Fruit fly (Drosophila melanogaster): Measurements from ENCODE around the gene CG5276.

Gene CG5276

DNA sequence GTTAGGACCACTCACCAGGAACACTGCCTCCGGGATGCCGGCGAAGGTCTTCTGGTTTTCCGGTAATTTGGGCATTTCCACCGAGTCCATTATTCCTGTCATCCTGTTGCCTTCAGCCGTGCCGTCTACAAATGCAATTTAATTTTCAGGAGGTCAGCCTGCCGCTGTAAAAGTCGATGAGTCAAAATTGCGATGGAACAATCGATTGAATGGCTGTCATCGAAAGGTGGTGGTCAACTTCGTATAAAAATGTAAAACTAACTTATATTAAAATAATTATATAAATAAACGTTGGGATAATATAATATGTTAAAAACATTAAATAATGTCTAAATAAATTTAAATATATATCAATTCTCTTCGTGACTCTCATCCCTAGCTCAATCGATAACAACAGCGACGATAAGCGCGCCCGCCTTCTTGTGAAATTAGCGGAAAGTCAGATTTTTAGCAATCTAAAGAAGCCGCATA, 21.8 kb upstream of the CG5276 start, which contains the start of the genes mgr and Irbp (continued):
- peak; percentile 89 for TF ChIP-seq ssp (GFP tag; IDR thresholded peaks at IDR 0.05)
- TF ChIP-seq sens-2 (GFP tag; IDR thresholded peaks at IDR 0.05): peak; percentile 77
- peak in 1 of 2 experiments; percentile 86 for TF ChIP-seq tll (GFP tag; optimal IDR thresholded peaks at IDR 0.05)
- TF ChIP-seq Dip2 (GFP tag; IDR thresholded peaks at IDR 0.05): 0 out of 2 replicates have a peak, but pooled peaks have one; percentile 18
- TF ChIP-seq stwl (tag; optimal IDR thresholded peaks at IDR 0.05): peak; percentile 80
- TF ChIP-seq CG17328 (GFP tag; IDR thresholded peaks at IDR 0.05): peak; percentile 95
- no peak for TF ChIP-seq wek (GFP tag; optimal IDR thresholded peaks at IDR 0.05)
- TF ChIP-seq Atf-2 (GFP tag; optimal IDR thresholded peaks at IDR 0.05): peak; percentile 11
- TF ChIP-seq phol (tag; optimal IDR thresholded peaks at IDR 0.05): peak; percentile 93
- TF ChIP-seq CG15269 (tag; optimal IDR thresholded peaks at IDR 0.05): peak; percentile 90
- TF ChIP-seq CG34224 (GFP tag; IDR thresholded peaks at IDR 0.05; ENCODE audit: partially characterized antibody): peak; percentile 91
- TF ChIP-seq CG1024 (GFP tag; IDR thresholded peaks at IDR 0.05): peak; percentile 89
- peak; percentile 90 for TF ChIP-seq CG4424 (GFP tag; optimal IDR thresholded peaks at IDR 0.05)
- peak; percentile 90 for TF ChIP-seq NFAT (GFP tag; IDR thresholded peaks at IDR 0.05)
- peak; percentile 88 for TF ChIP-seq cas (GFP tag; IDR thresholded peaks at IDR 0.05)
- TF ChIP-seq CG17359 (tag; optimal IDR thresholded peaks at IDR 0.05): no peak
- TF ChIP-seq Aef1 (GFP tag; IDR thresholded peaks at IDR 0.05): peak; percentile 93
- no peak for TF ChIP-seq CG1603 (tag; optimal IDR thresholded peaks at IDR 0.05)
- TF ChIP-seq Ets65A (GFP tag): peak; percentile 95
- TF ChIP-seq CG2120 (GFP tag; optimal IDR thresholded peaks at IDR 0.05): peak; percentile 84
- peak; percentile 78; the same call in 1 of the 2 replicates for TF ChIP-seq CG17612 (GFP tag; IDR thresholded peaks at IDR 0.05)
- peak; percentile 34 for TF ChIP-seq jumu (GFP tag; optimal IDR thresholded peaks at IDR 0.05)
- peak; percentile 91 for TF ChIP-seq sens (GFP tag)
- peak; percentile 79 for TF ChIP-seq Ravus (GFP tag; IDR thresholded peaks at IDR 0.05)
- peak; percentile 59 for TF ChIP-seq CG34376 (GFP tag; optimal IDR thresholded peaks at IDR 0.05)
- peak; percentile 90 for TF ChIP-seq fd3F (GFP tag; optimal IDR thresholded peaks at IDR 0.05)
- no peak; the same call in 1 of the 2 replicates for TF ChIP-seq ham (GFP tag; IDR thresholded peaks at IDR 0.05)
- no peak for TF ChIP-seq dati (GFP tag; IDR thresholded peaks at IDR 0.05)
- peak; percentile 72 for TF ChIP-seq nom (GFP tag; optimal IDR thresholded peaks at IDR 0.05)
- TF ChIP-seq sc (optimal IDR thresholded peaks at IDR 0.05): no peak
- TF ChIP-seq sc (GFP tag; optimal IDR thresholded peaks at IDR 0.05): peak; percentile 84
- TF ChIP-seq unpg (GFP tag; optimal IDR thresholded peaks at IDR 0.05): peak; percentile 96
- TF ChIP-seq CG2202 (tag; optimal IDR thresholded peaks at IDR 0.05): peak; percentile 83
- peak; percentile 94 for TF ChIP-seq CG11247 (GFP tag; IDR thresholded peaks at IDR 0.05)
- no peak for TF ChIP-seq CG2678 (tag; optimal IDR thresholded peaks at IDR 0.05)
- TF ChIP-seq CG5245 (GFP tag; optimal IDR thresholded peaks at IDR 0.05): peak; percentile 76
- peak; percentile 91 for TF ChIP-seq NfI (GFP tag; optimal IDR thresholded peaks at IDR 0.05)
- peak; percentile 95 for TF ChIP-seq CG34422 (GFP tag; IDR thresholded peaks at IDR 0.05)
- TF ChIP-seq twi (tag; optimal IDR thresholded peaks at IDR 0.05): peak; percentile 87
- TF ChIP-seq CG2889 (GFP tag; IDR thresholded peaks at IDR 0.05): peak; percentile 78; the same call in 2 of the 3 replicates
- TF ChIP-seq H2.0 (GFP tag; IDR thresholded peaks at IDR 0.05): peak; percentile 92
- TF ChIP-seq Bdp1 (GFP tag; optimal IDR thresholded peaks at IDR 0.05): peak; percentile 23
- peak; percentile 85 for TF ChIP-seq CG3726 (GFP tag; IDR thresholded peaks at IDR 0.05)
- peak; percentile 79 for TF ChIP-seq onecut (GFP tag; IDR thresholded peaks at IDR 0.05)
- TF ChIP-seq CG14710 (tag; optimal IDR thresholded peaks at IDR 0.05): peak; percentile 94
- TF ChIP-seq esg (GFP tag; conservative IDR thresholded peaks at IDR 0.05): peak; percentile 91
- peak; percentile 49 for TF ChIP-seq Bteb2 (GFP tag; optimal IDR thresholded peaks at IDR 0.05)
- peak; percentile 97 for TF ChIP-seq CG2712 (tag; optimal IDR thresholded peaks at IDR 0.05)
- peak; percentile 92 for TF ChIP-seq CG30403 (GFP tag; optimal IDR thresholded peaks at IDR 0.05)
- TF ChIP-seq CG3163 (GFP tag; optimal IDR thresholded peaks at IDR 0.05): peak; percentile 4
- TF ChIP-seq Dbx (GFP tag; IDR thresholded peaks at IDR 0.05): peak; percentile 96
- peak; percentile 95 for TF ChIP-seq E2f1 (GFP tag; IDR thresholded peaks at IDR 0.05)

All from whole organism, embryonic.